Fruit fly (Drosophila melanogaster) whole organism, pupa: ENCODE results near the gene CG43078.

Source experiments
- CG34367 ChIP-seq: fragments of 200-800 bp; sonication (Bioruptor generic); optimal IDR thresholded peaks from 2 replicates; lab custom pipeline; 2018; ENCODE audit warnings: missing biosample characterization, mild to moderate bottlenecking, missing genetic modification characterization
- CG8301 ChIP-seq: fragments of 200-800 bp; sonication (Bioruptor generic); optimal IDR thresholded peaks from 2 replicates; lab custom pipeline; 2018; ENCODE audit warnings: missing biosample characterization, mild to moderate bottlenecking, missing genetic modification characterization

dm6 chr3L:8621465-8621864 lies 44.9 kb downstream of the CG43078 start:
- no peak for TF ChIP-seq CG8301 (tag; lab: Kevin White, UChicago)
- TF ChIP-seq CG34367 (tag; lab: Kevin White, UChicago): no peak
